Fruit fly (Drosophila melanogaster): ENCODE measurements around the gene CG12054.

- TF ChIP-seq h (GFP tag; optimal IDR thresholded peaks at IDR 0.05) (no peak), br (GFP tag; optimal IDR thresholded peaks at IDR 0.05) (no peak), CrebA (GFP tag; optimal IDR thresholded peaks at IDR 0.05; ENCODE audit: borderline replicate concordance) (no peak)
Observed at dm6 chr3R:31210630-31211029, 9.9 kb upstream of the CG12054 start, which contains the start of gene chp.

All from whole organism, wandering third instar larva.